Worm (Caenorhabditis elegans) whole organism, young adult: ENCODE measurements around the gene snf-10.

ENCODE experiments used
- B0336.3 ChIP-seq: fragments of 200-800 bp; sonication (Bioruptor generic); IDR thresholded peaks from 2 replicates; pipeline ENCODE4 v1.3.6; 2022; ENCODE audit warnings: missing genetic modification characterization, missing compliant biosample characterization
- F10E7.11 ChIP-seq: sonication (generic microtip); optimal IDR thresholded peaks from 2 replicates; lab custom pipeline; 2017; ENCODE audit warnings: mild to moderate bottlenecking, missing genetic modification characterization, moderate library complexity, missing compliant biosample characterization
- ZK185.1 ChIP-seq: sonication (generic microtip); optimal IDR thresholded peaks from 2 replicates; lab custom pipeline; 2016; ENCODE audit warnings: mild to moderate bottlenecking, missing genetic modification characterization, missing compliant biosample characterization; ENCODE audit not compliant: poor library complexity, severe bottlenecking
- ceh-40 ChIP-seq: fragments of 200-800 bp; sonication (Bioruptor generic); IDR thresholded peaks from 2 replicates; pipeline ENCODE4 v1.3.6; 2022; ENCODE audit warnings: missing genetic modification characterization, missing compliant biosample characterization
- lin-35 ChIP-seq, 3 experiments: fragments of 150-350 bp in 2 of 3; sonication (generic microtip) in 1 of 3; optimal IDR thresholded peaks; 2 replicates each; lab custom pipeline; 2014 to 2018; ENCODE audit warnings: missing biosample characterization in 3 of 3, missing genetic modification characterization in 3 of 3, missing genetic modification reagents in 3 of 3
- mel-28 ChIP-seq: sonication (generic microtip); optimal IDR thresholded peaks from 2 replicates; lab custom pipeline; 2016; ENCODE audit warnings: borderline replicate concordance, mild to moderate bottlenecking, missing genetic modification characterization, missing compliant biosample characterization
- unc-62 ChIP-seq: fragments of 150-350 bp; optimal IDR thresholded peaks from 2 replicates; lab custom pipeline; 2014; ENCODE audit warnings: missing biosample characterization, missing genetic modification reagents, missing genetic modification characterization
- ztf-22 ChIP-seq: fragments of 200-800 bp; sonication (Bioruptor generic); optimal IDR thresholded peaks from 2 replicates; lab custom pipeline; 2018; ENCODE audit warnings: mild to moderate bottlenecking, missing genetic modification characterization, moderate library complexity, missing compliant biosample characterization

- no peak for TF ChIP-seq mel-28 (tag; lab: Kevin White, UChicago)
- no peak for TF ChIP-seq ztf-22
- no peak for TF ChIP-seq lin-35 (GFP tag; optimal IDR thresholded peaks at IDR 0.05; lab: Kevin White, UChicago)
- no peak for TF ChIP-seq F10E7.11 (tag; lab: Kevin White, UChicago)
- no peak for TF ChIP-seq ZK185.1 (tag; lab: Kevin White, UChicago)
- no peak for TF ChIP-seq B0336.3 (GFP tag; lab: Robert Waterston, UW)
- no peak for TF ChIP-seq unc-62 (GFP tag; lab: Kevin White, UChicago)
- TF ChIP-seq ceh-40 (GFP tag; lab: Robert Waterston, UW), result no peak
Observed at ce11 chrV:10441135-10442024, 757 bp upstream of the snf-10 start, which contains the start of gene pap-1.
